Fruit fly (Drosophila melanogaster): Measurements from ENCODE around the gene sr.

DNA sequence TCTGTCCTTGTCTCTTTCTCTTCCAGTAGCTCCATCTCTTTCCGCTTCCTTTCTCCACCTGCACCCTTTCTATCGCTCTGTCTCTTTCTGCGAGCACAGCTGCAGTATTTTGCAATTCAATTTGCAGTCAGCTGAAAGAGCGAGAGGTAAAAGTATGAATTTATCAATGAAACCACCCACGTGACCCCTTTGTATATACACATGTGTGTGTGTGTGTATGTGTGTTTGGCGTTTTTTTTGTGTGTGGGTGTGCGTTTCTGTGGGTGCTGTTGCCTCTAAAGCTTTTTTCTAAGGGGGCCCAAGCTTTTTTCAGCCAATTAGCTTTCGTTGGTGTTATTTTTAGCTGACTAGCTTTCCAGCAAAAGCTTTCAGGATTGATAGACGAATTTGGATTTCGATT lies 1.2 kb upstream of the sr start:
- TF ChIP-seq CG14655 (GFP tag; optimal IDR thresholded peaks at IDR 0.05) (no peak), CG17806 (tag; optimal IDR thresholded peaks at IDR 0.05) (no peak), Pif1A (GFP tag; optimal IDR thresholded peaks at IDR 0.05) (no peak), CG12605 (GFP tag; IDR thresholded peaks at IDR 0.05) (no peak), rn (GFP tag; IDR thresholded peaks at IDR 0.05) (no peak), CG8301 (tag; optimal IDR thresholded peaks at IDR 0.05) (no peak)

Measured in whole organism, pupa.